Worm (Caenorhabditis elegans) whole organism, L3 larva: ENCODE results near the gene dex-1.

Experiments used
- R02D3.7 ChIP-seq: fragments of 150-350 bp; optimal IDR thresholded peaks from 2 replicates; lab custom pipeline; 2014; ENCODE audit warnings: missing biosample characterization, missing genetic modification characterization
- aly-2 ChIP-seq: fragments of 150-350 bp; optimal IDR thresholded peaks from 2 replicates; lab custom pipeline; 2014; ENCODE audit warnings: missing biosample characterization, missing genetic modification characterization
- ama-1 ChIP-seq: fragments of 150-350 bp; optimal IDR thresholded peaks from 2 replicates; lab custom pipeline; 2018
- ceh-82 ChIP-seq: fragments of 150-350 bp; optimal IDR thresholded peaks from 2 replicates; lab custom pipeline; 2014; ENCODE audit warnings: missing biosample characterization, missing genetic modification characterization
- ceh-9 ChIP-seq: sonication (generic microtip); optimal IDR thresholded peaks from 2 replicates; lab custom pipeline; 2018; ENCODE audit warnings: missing biosample characterization, missing genetic modification characterization
- elt-1 ChIP-seq: fragments of 150-350 bp; optimal IDR thresholded peaks from 2 replicates; lab custom pipeline; 2014; ENCODE audit warnings: missing biosample characterization, missing genetic modification characterization
- elt-2 ChIP-seq: sonication (generic microtip); optimal IDR thresholded peaks from 2 replicates; lab custom pipeline; 2016; ENCODE audit warnings: missing genetic modification reagents, mild to moderate bottlenecking, missing genetic modification characterization, missing compliant biosample characterization
- elt-3 ChIP-seq, 3 experiments: fragments of 150-350 bp in 1 of 3; sonication (generic microtip) in 2 of 3; optimal IDR thresholded peaks; 2 replicates in 2 of 3; 4 replicates in 1 of 3; lab custom pipeline; 2014 to 2017; ENCODE audit warnings: missing biosample characterization in 3 of 3, missing genetic modification characterization in 3 of 3
- fkh-2 ChIP-seq: fragments of 150-350 bp; optimal IDR thresholded peaks from 2 replicates; lab custom pipeline; 2014; ENCODE audit warnings: missing biosample characterization, missing genetic modification reagents, missing genetic modification characterization
- hmg-11 ChIP-seq: sonication (generic microtip); optimal IDR thresholded peaks from 2 replicates; lab custom pipeline; 2016; ENCODE audit warnings: missing genetic modification characterization, missing compliant biosample characterization
- jun-1 ChIP-seq: fragments of 150-350 bp; optimal IDR thresholded peaks from 2 replicates; lab custom pipeline; 2014; ENCODE audit warnings: missing biosample characterization, missing genetic modification reagents, missing genetic modification characterization
- lin-15B ChIP-seq: fragments of 150-350 bp; optimal IDR thresholded peaks from 2 replicates; lab custom pipeline; 2014; ENCODE audit warnings: missing biosample characterization, missing genetic modification characterization
- lin-39 ChIP-seq: fragments of 150-350 bp; optimal IDR thresholded peaks from 2 replicates; lab custom pipeline; 2018; ENCODE audit warnings: missing biosample characterization, missing genetic modification reagents, missing genetic modification characterization
- lsy-12 ChIP-seq: sonication (generic microtip); optimal IDR thresholded peaks from 2 replicates; lab custom pipeline; 2016; ENCODE audit warnings: mild to moderate bottlenecking, missing genetic modification characterization, missing compliant biosample characterization
- mml-1 ChIP-seq: fragments of 150-350 bp; sonication (generic microtip); optimal IDR thresholded peaks from 3 replicates; lab custom pipeline; 2014; ENCODE audit warnings: missing biosample characterization, missing genetic modification characterization
- nhr-12 ChIP-seq: fragments of 150-350 bp; optimal IDR thresholded peaks from 2 replicates; lab custom pipeline; 2014; ENCODE audit warnings: missing biosample characterization, missing genetic modification characterization
- nhr-23 ChIP-seq: fragments of 150-350 bp; optimal IDR thresholded peaks from 2 replicates; lab custom pipeline; 2014; ENCODE audit warnings: missing biosample characterization, missing genetic modification reagents, missing genetic modification characterization
- nhr-237 ChIP-seq: fragments of 150-350 bp; optimal IDR thresholded peaks from 2 replicates; lab custom pipeline; 2014; ENCODE audit warnings: missing biosample characterization, missing genetic modification characterization
- nhr-25 ChIP-seq: sonication (generic microtip); optimal IDR thresholded peaks from 2 replicates; lab custom pipeline; 2017; ENCODE audit warnings: missing biosample characterization, missing genetic modification characterization
- nhr-43 ChIP-seq: sonication (generic microtip); optimal IDR thresholded peaks from 2 replicates; lab custom pipeline; 2016; ENCODE audit warnings: mild to moderate bottlenecking, missing genetic modification characterization, missing compliant biosample characterization; ENCODE audit not compliant: poor library complexity, severe bottlenecking
- nhr-76 ChIP-seq: fragments of 150-350 bp; sonication (generic microtip); optimal IDR thresholded peaks from 5 replicates; lab custom pipeline; 2014; ENCODE audit warnings: missing biosample characterization, missing genetic modification characterization
- pha-4 ChIP-seq: fragments of 150-350 bp; optimal IDR thresholded peaks from 2 replicates; lab custom pipeline; 2014; ENCODE audit warnings: missing biosample characterization, missing genetic modification reagents, missing genetic modification characterization
- sea-2 ChIP-seq: fragments of 150-350 bp; sonication (generic microtip); optimal IDR thresholded peaks from 4 replicates; lab custom pipeline; 2014; ENCODE audit warnings: missing biosample characterization, missing genetic modification reagents, missing genetic modification characterization
- skn-1 ChIP-seq: fragments of 150-350 bp; optimal IDR thresholded peaks from 2 replicates; lab custom pipeline; 2014; ENCODE audit warnings: missing biosample characterization, missing genetic modification characterization
- snpc-4 ChIP-seq: fragments of 150-350 bp; optimal IDR thresholded peaks from 2 replicates; lab custom pipeline; 2014; ENCODE audit warnings: missing biosample characterization, missing genetic modification characterization
- tbx-2 ChIP-seq: sonication (generic microtip); optimal IDR thresholded peaks from 2 replicates; lab custom pipeline; 2016; ENCODE audit warnings: mild to moderate bottlenecking, missing genetic modification characterization, missing compliant biosample characterization
- ztf-11 ChIP-seq: fragments of 150-350 bp; optimal IDR thresholded peaks from 2 replicates; lab custom pipeline; 2014; ENCODE audit warnings: missing biosample characterization, missing genetic modification characterization
- ztf-4 ChIP-seq: fragments of 150-350 bp; optimal IDR thresholded peaks from 2 replicates; lab custom pipeline; 2014; ENCODE audit warnings: missing biosample characterization, missing genetic modification characterization

The dex-1 gene

DNA sequence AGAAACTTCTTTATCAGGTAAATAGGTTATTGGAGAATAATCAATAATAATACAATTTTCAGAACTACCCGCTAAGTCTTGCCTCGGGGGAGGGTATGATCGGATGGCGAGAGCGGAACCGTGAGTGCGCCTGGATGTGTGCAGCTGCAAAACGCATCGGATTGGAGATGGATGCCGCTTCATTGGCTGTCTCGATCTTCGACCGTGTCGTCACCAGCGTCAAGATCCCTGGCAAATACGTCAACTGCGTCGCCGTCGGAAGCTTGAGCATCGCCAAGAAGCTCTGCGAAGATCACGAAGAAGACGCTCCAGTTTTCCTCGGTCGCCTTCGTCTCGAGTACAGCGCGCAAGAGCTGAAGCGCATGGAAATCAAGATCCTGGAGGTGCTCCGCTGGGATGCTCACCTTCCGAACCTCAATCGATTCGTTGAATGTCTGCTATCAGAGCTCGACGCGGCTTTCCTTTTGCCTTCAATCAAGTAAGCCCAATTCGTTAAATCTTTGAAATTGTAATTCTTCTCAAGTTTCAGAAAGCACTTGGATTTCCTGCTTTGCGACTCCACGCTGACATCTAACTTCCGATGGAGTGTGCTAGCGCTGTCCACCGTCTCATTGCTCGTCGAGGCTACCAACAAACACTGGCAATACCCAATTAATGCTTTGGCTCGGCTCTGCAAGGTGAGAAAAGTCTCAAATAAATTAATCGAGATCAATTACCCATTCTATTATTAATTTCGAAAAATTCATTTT, 21.0 kb upstream of the dex-1 start:
- TF ChIP-seq hmg-11 (tag; lab: Kevin White, UChicago) (no peak), pha-4 (tag; lab: Kevin White, UChicago) (no peak), elt-3 (tag; optimal IDR thresholded peaks at IDR 0.05; lab: Kevin White, UChicago) (no peak), ztf-11 (no peak), nhr-43 (tag; lab: Kevin White, UChicago) (peak; percentile 42)

DNA sequence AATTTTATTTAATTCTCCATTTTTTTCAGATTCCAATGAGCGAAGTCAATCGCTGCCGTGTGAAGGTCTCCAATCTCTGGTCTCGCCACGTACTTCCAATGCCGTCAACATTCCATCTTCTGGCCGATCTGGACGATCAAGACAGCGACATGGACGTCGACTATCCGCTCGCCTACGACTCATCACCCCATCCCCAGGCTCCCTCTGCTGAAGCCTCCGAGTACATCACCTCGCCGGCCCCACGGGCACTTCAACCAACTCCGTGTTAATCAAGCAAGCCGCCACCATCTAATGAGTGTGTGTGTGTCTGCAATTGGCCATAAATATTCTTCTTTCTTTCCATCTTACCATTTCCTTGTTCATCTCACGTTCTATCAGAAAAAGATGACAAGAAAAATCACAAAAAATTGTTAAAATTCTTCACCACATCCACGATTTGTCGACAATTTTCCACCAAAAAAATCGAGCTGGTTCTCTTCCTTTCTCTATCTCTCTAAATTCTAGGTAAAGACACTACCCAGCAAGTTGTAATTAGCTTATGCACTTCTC, 20.4 kb upstream of the dex-1 start:
- TF ChIP-seq elt-3 (tag; optimal IDR thresholded peaks at IDR 0.05; lab: Kevin White, UChicago) (no peak), ama-1 (lab: Kevin White, UChicago) (peak; percentile 44)
- TF ChIP-seq, all 47 proteins: peak for 1

DNA sequence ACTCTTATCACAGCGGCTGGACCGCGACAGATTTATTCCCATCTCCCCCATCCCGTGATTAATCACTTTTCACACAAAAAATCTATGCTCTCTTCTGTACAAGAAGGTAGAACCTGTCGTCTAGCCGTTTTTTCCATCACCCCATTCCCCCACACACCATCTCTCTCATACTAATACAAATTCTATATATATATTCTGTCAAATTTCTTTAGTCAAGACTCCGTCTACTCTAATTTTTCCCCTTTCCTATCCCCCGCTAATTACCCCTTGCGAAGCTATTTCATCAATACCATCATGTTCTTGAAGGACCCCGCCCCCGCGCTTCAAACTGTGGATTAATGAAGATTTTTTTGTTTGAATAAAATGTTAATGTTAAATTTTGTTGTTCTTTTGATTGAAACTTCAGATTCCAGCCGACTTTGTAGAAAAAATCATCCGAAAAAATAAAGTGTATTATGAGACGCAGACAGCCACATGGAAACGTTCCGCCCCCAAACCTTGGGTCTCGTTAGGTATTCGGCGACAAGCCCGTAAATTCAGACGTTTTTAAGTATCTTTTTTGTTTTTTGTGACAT, 19.8 kb upstream of the dex-1 start:
- peak; percentile 92 for TF ChIP-seq ama-1 (lab: Kevin White, UChicago)
- TF ChIP-seq snpc-4: no peak
- TF ChIP-seq ceh-9: no peak
- peak; percentile 36 for TF ChIP-seq elt-2 (tag; lab: Kevin White, UChicago)
- TF ChIP-seq pha-4 (tag; lab: Kevin White, UChicago): peak; percentile 35
- no peak for TF ChIP-seq nhr-12
- peak; percentile 79 for TF ChIP-seq nhr-23 (tag; lab: Kevin White, UChicago)
- TF ChIP-seq R02D3.7 (tag; lab: Kevin White, UChicago): peak; percentile 56
- no peak for TF ChIP-seq lin-39 (tag; lab: Kevin White, UChicago)
- peak; percentile 71 for TF ChIP-seq nhr-43 (tag; lab: Kevin White, UChicago)
- TF ChIP-seq jun-1 (tag; lab: Kevin White, UChicago): peak; percentile 44
- TF ChIP-seq elt-1 (tag; lab: Kevin White, UChicago): no peak
- peak; percentile 72 for TF ChIP-seq lsy-12 (tag; lab: Kevin White, UChicago)
- no peak for TF ChIP-seq aly-2 (tag; lab: Kevin White, UChicago)
- no peak for TF ChIP-seq skn-1 (tag; lab: Kevin White, UChicago)
- TF ChIP-seq tbx-2 (tag; lab: Kevin White, UChicago): peak; percentile 27
- TF ChIP-seq ztf-4 (tag; lab: Kevin White, UChicago): no peak
- TF ChIP-seq nhr-25 (tag; lab: Kevin White, UChicago): peak; percentile 40
- TF ChIP-seq ceh-82 (tag; lab: Kevin White, UChicago): no peak
- TF ChIP-seq lin-15B: no peak

DNA sequence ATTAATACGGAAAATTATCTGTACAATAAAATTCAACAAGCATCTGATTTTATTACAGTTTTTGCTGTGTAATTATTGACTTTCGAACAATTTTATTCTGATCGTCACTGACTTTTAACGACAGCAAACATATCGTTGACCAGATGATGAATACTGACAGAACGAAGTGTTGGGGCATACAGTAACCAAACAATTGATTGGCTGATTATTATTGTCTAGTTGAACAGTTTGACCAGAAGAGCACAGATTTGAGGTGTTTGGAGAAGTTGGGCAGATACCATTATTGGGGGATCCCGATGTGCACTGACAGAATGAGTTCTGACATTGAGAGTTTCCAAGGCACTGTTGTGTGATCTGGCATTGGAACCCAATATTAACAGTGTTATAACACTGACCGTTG, 19.0 kb upstream of the dex-1 start:
- no peak for TF ChIP-seq nhr-237 (tag; lab: Kevin White, UChicago)
- TF ChIP-seq nhr-12: no peak
- no peak for TF ChIP-seq mml-1

DNA sequence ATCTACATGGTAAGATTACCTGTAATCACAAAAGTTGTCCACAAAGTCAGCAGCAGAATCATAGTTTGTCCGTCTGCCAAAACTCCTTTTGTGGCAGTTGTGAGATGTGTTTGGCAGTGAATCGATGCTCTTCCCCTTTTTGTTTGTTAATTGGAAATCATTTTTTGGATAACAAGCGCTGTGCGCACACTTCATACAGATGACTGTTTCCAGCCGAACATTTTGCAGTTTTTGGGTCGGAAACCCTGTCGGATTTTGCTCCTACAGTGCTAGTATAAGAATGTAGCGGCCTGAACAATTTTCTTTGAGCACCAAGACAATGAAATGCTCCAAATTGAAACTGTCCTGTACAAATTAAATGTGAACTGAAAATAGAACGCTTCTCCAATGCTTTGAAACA, 17.2 kb upstream of the dex-1 start, which contains the start of gene D1044.7:
Gene D1044.7, minus strand, starts transcription at position 101 of the 400 bp plus-strand sequence.
- TF ChIP-seq fkh-2 (no peak), ztf-4 (tag; lab: Kevin White, UChicago) (no peak), elt-1 (tag; lab: Kevin White, UChicago) (no peak)

DNA sequence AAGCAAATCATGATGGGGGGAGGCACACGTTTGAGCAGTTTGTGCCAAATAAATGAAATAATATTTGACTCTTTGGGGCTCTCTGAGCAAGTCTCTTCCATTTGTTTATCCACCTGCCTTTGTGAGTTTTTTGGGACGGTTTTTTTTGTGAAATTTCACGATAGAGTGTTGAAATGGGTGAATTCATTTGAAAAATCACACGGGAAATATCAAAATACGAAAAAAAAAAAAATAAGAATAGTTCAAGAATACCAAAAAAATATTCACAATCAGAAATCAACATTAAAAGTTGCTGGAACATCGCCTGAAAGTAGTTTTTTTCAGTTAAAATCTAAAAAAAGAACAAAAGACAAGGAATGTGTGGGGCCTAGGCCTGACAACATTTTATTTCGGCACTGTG, 13.4 kb upstream of the dex-1 start, which contains the start of gene pqn-25:
Gene pqn-25, minus strand, starts transcription at position 101 of the 400 bp plus-strand sequence.
- TF ChIP-seq elt-2 (tag; lab: Kevin White, UChicago): no peak
- no peak for TF ChIP-seq sea-2 (GFP tag; lab: Kevin White, UChicago)
- no peak for TF ChIP-seq nhr-76 (tag; lab: Kevin White, UChicago)
- no peak for TF ChIP-seq ceh-9
- TF ChIP-seq, all 47 proteins: peak for 0
